Worm (Caenorhabditis elegans): ENCODE measurements around the gene gldi-5.

Gene gldi-5

DNA sequence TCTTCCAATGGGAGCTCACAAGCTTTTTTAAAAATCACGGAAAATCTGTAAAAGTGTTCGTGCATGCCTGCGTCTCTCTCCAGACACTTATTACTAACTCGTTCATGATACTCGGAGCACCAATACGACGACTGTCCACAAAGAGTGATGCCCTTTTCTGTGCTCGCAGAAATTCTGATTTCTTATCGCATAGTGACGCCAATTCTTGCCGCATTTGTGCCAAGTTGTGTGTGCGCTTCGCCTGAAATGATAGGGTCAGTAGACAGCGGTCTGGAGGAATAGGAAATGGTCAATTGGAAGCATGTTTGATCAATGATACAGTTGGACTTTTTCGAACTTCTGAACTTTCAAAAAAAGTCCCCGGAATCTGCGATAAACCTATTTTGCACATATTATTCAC lies 37.7 kb upstream of the gldi-5 start:
- TF ChIP-seq elt-2 (tag; optimal IDR thresholded peaks at IDR 0.05) (peak; percentile 26), T23F11.4 (GFP tag; optimal IDR thresholded peaks at IDR 0.05) (no peak), ceh-9 (tag; optimal IDR thresholded peaks at IDR 0.05) (no peak)

DNA sequence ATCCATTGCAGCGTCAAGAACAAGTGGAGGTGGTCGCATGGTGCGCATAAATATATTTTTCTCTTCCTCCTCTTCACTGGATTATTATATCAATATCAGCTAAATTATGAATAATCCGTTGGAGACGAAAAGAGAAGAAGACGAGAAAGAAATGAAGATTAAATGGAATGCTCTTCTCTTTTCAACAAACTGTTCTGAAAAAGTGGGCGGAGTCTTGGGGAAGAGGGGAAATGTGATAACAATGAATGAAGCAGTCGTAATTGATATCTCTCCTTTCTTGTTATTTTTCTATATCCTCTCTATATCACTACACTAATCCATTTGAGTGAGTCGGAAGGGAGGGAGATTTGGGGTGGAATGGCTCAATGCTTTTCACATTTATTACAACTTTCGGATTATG lies 33.0 kb upstream of the gldi-5 start, which contains the start of gene arcp-1:
Gene arcp-1 (minus strand): TSS at position 101 of the 400 bp plus-strand sequence.
- TF ChIP-seq lim-6 (tag; optimal IDR thresholded peaks at IDR 0.05) = no peak
- TF ChIP-seq ahr-1 (tag; optimal IDR thresholded peaks at IDR 0.05) = no peak
- TF ChIP-seq unc-55 (GFP tag; optimal IDR thresholded peaks at IDR 0.05) = no peak
- TF ChIP-seq ceh-6 (GFP tag; optimal IDR thresholded peaks at IDR 0.05) = no peak
- TF ChIP-seq tbx-7 (tag; optimal IDR thresholded peaks at IDR 0.05) = no peak
- no peak for TF ChIP-seq fax-1 (tag; optimal IDR thresholded peaks at IDR 0.05)
- no peak for TF ChIP-seq C38D4.7 (GFP tag; optimal IDR thresholded peaks at IDR 0.05)
- TF ChIP-seq ceh-48 (tag; optimal IDR thresholded peaks at IDR 0.05) = no peak
- TF ChIP-seq ref-2 (tag; optimal IDR thresholded peaks at IDR 0.05) = no peak
- no peak for TF ChIP-seq ceh-2 (tag; optimal IDR thresholded peaks at IDR 0.05)
- TF ChIP-seq syd-9 (tag; optimal IDR thresholded peaks at IDR 0.05) = no peak
- TF ChIP-seq F13H6.1 (tag; optimal IDR thresholded peaks at IDR 0.05) = no peak
- no peak for TF ChIP-seq ceh-45 (GFP tag; IDR thresholded peaks at IDR 0.05)
- no peak for TF ChIP-seq elt-4 (tag; optimal IDR thresholded peaks at IDR 0.05)
- TF ChIP-seq ceh-34 (tag; optimal IDR thresholded peaks at IDR 0.05) = no peak
- no peak for TF ChIP-seq hlh-6 (tag; optimal IDR thresholded peaks at IDR 0.05)
- no peak for TF ChIP-seq hlh-13 (GFP tag; optimal IDR thresholded peaks at IDR 0.05)
- no peak for TF ChIP-seq ceh-22 (tag; optimal IDR thresholded peaks at IDR 0.05)
- no peak for TF ChIP-seq sdc-2 (tag; optimal IDR thresholded peaks at IDR 0.05)

DNA sequence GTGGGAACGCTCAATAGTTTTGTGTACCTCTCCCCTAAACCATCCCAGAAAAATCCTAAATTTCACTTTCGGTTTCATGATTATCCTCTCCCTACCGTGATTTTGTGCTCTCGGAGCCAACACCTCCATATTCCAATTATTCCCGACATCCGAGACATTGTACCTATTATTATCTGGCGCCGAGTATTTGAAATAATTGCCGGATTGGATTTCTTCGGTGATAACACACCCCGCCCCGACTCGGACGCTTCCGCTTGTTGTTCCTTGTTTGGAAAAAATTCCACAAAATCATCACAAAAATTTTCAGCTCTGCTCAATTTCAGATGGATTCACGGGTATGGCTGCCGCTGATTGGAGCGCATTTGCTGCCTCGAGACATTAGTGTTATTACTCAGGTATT lies 18.8 kb upstream of the gldi-5 start, which contains the start of gene lin-48:
Gene lin-48 (plus strand): TSS at position 301 of the 400 bp plus-strand sequence.
- TF ChIP-seq ceh-34 (tag; optimal IDR thresholded peaks at IDR 0.05) = no peak
- no peak for TF ChIP-seq ceh-19 (GFP tag; optimal IDR thresholded peaks at IDR 0.05)
- TF ChIP-seq sox-4 (tag; optimal IDR thresholded peaks at IDR 0.05) = no peak
- no peak for TF ChIP-seq K02D7.2 (tag; optimal IDR thresholded peaks at IDR 0.05)
- no peak for TF ChIP-seq ceh-22 (tag; optimal IDR thresholded peaks at IDR 0.05)
- no peak for TF ChIP-seq hlh-8 (tag; optimal IDR thresholded peaks at IDR 0.05)

DNA sequence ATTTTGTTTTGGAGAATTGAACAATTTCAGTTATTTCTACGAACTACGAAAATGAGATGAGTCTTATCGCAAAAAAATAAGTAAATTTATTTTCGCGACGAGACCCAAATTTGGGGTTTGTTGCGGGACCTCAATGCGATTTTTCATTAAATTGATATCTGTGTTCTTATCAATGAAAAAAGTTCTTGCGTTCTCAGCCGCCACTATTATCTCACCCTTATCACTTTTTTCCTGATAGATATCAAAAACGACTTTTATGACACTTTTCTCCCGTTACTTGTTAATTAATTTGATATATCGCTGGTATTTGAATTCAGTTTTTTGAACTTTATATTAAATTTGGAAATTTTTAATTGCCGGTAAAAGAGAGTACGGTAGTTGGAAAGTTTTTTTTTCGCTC lies 17.1 kb upstream of the gldi-5 start:
- TF ChIP-seq elt-2 (tag; optimal IDR thresholded peaks at IDR 0.05) (peak; percentile 91), pha-2 (tag; optimal IDR thresholded peaks at IDR 0.05) (no peak)

DNA sequence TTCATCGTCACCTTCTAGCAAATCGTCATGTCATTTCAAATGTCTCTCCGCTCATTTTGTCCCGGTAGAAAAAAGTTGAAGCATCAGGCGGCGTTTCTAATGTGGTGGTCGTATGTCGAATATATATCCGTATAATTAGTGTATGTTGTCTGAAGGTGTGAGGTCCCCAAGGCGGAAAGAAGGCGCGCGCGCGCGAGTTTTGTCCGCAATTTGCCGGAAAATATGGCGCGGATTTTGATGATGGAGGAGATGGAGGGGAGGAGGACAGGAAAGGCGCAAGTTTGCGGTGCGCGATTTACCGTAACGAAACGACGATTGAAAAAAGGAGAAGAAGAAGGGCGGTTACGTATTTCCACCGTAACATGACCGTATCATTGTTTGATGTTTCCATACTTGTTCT lies 15.8 kb upstream of the gldi-5 start:
- TF ChIP-seq hlh-30 (tag; optimal IDR thresholded peaks at IDR 0.05; ENCODE audit: insufficient read depth) (no peak), mec-3 (tag; optimal IDR thresholded peaks at IDR 0.05; ENCODE audit: borderline replicate concordance) (no peak), ceh-2 (tag; optimal IDR thresholded peaks at IDR 0.05) (no peak), sox-2 (GFP tag; IDR thresholded peaks at IDR 0.05) (no peak), fax-1 (tag; optimal IDR thresholded peaks at IDR 0.05) (no peak), lin-11 (tag; optimal IDR thresholded peaks at IDR 0.05) (no peak), T23F11.4 (GFP tag; optimal IDR thresholded peaks at IDR 0.05) (no peak), elt-4 (tag; optimal IDR thresholded peaks at IDR 0.05) (no peak)

DNA sequence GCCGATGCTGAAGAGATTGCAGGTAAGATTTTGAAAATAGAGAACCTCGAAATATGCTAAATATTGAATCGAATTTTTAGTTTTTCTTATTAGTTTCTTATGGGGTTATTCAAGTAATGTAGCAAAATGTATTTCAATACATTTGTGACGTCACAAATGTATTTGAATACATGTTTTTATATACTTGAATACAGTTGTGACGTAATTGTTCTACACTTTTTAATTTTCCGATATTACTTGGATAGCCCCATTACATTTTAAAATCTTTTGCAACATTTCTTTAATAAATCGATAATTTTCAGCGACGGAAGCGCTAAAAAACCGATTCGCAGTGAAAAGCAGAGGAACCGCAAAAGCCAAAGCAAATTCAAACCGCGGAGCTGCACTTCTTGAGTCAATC lies 12.0 kb upstream of the gldi-5 start:
- TF ChIP-seq ceh-34 (tag; optimal IDR thresholded peaks at IDR 0.05) (no peak), fkh-6 (tag; optimal IDR thresholded peaks at IDR 0.05) (no peak)
